Worm (Caenorhabditis elegans): Measurements from ENCODE around the gene F22B7.3.
A peak's percentile ranks its signal among the peaks of the same experiment; 100 is the strongest.

F22B7.3 gene

ce11 chrIII:8664897-8665388 is 16.3 kb downstream of the F22B7.3 start, which contains the start of gene F22B7.1:
Gene F22B7.1 (plus strand): TSS chrIII:8665338.
- TF ChIP-seq ceh-82 (tag; optimal IDR thresholded peaks at IDR 0.05) (no peak), irx-1 (tag; optimal IDR thresholded peaks at IDR 0.05) (peak; percentile 13), ets-5 (GFP tag; IDR thresholded peaks at IDR 0.05) (no peak), fkh-4 (tag; optimal IDR thresholded peaks at IDR 0.05; ENCODE audit: borderline replicate concordance) (no peak), xbp-1 (tag; optimal IDR thresholded peaks at IDR 0.05) (no peak), dsc-1 (tag; optimal IDR thresholded peaks at IDR 0.05) (peak; percentile 14), C16A3.4 (tag; optimal IDR thresholded peaks at IDR 0.05) (no peak), hlh-4 (tag; optimal IDR thresholded peaks at IDR 0.05) (peak; percentile 8), mef-2 (tag; optimal IDR thresholded peaks at IDR 0.05) (no peak), nhr-71 (tag; optimal IDR thresholded peaks at IDR 0.05) (peak; percentile 54), skn-1 (tag; optimal IDR thresholded peaks at IDR 0.05) (no peak), nhr-90 (tag; optimal IDR thresholded peaks at IDR 0.05; ENCODE audit: poor library complexity) (no peak), jun-1 (tag; optimal IDR thresholded peaks at IDR 0.05) (no peak), mep-1 (tag; optimal IDR thresholded peaks at IDR 0.05) (no peak), unc-130 (tag; optimal IDR thresholded peaks at IDR 0.05) (no peak), C04F5.9 (tag; optimal IDR thresholded peaks at IDR 0.05) (no peak), lin-14 (GFP tag; optimal IDR thresholded peaks at IDR 0.05) (peak; percentile 46), lir-3 (tag; optimal IDR thresholded peaks at IDR 0.05; ENCODE audit: poor library complexity) (peak; percentile 18), fos-1 (tag; optimal IDR thresholded peaks at IDR 0.05) (no peak), elt-3 (tag; optimal IDR thresholded peaks at IDR 0.05) (no peak), egl-27 (tag; optimal IDR thresholded peaks at IDR 0.05) (no peak), fkh-8 (tag; optimal IDR thresholded peaks at IDR 0.05) (peak; percentile 70), nhr-47 (tag; optimal IDR thresholded peaks at IDR 0.05) (peak; percentile 27), elt-2 (tag; optimal IDR thresholded peaks at IDR 0.05) (no peak), lin-13 (GFP tag; optimal IDR thresholded peaks at IDR 0.05) (no peak), snpc-4 (tag; optimal IDR thresholded peaks at IDR 0.05) (no peak), sox-4 (tag; optimal IDR thresholded peaks at IDR 0.05) (peak; percentile 55)

ce11 chrIII:8667382-8667781 is 18.7 kb downstream of the F22B7.3 start, which contains the start of gene dpy-19:
Gene dpy-19 (minus strand): TSS chrIII:8667482.
- no peak for TF ChIP-seq zag-1 (tag; optimal IDR thresholded peaks at IDR 0.05)
- TF ChIP-seq mdl-1 (tag; optimal IDR thresholded peaks at IDR 0.05): no peak
- TF ChIP-seq irx-1 (tag; optimal IDR thresholded peaks at IDR 0.05): no peak

ce11 chrIII:8668717-8669116 is 20.0 kb downstream of the F22B7.3 start:
- no peak for TF ChIP-seq nhr-237 (tag; optimal IDR thresholded peaks at IDR 0.05)
- peak; percentile 23 for TF ChIP-seq blmp-1 (tag; optimal IDR thresholded peaks at IDR 0.05)
- no peak for TF ChIP-seq C04F5.9 (tag; optimal IDR thresholded peaks at IDR 0.05)
- TF ChIP-seq irx-1 (tag; optimal IDR thresholded peaks at IDR 0.05): no peak
- no peak for TF ChIP-seq nhr-11 (tag; optimal IDR thresholded peaks at IDR 0.05)
- TF ChIP-seq nhr-90 (tag; optimal IDR thresholded peaks at IDR 0.05; ENCODE audit: poor library complexity): no peak
- TF ChIP-seq ces-1 (GFP tag; optimal IDR thresholded peaks at IDR 0.05): no peak
- peak; percentile 34 for TF ChIP-seq snu-23 (GFP tag; optimal IDR thresholded peaks at IDR 0.05)
- no peak for TF ChIP-seq pag-3 (tag; optimal IDR thresholded peaks at IDR 0.05; ENCODE audit: borderline replicate concordance, insufficient read depth)
- TF ChIP-seq efl-1 (optimal IDR thresholded peaks at IDR 0.05): peak; percentile 0 to 9
- no peak for TF ChIP-seq efl-1 (GFP tag; optimal IDR thresholded peaks at IDR 0.05 in 1 of 2)
- no peak for TF ChIP-seq unc-62 (GFP tag; optimal IDR thresholded peaks at IDR 0.05)
- no peak for TF ChIP-seq pax-3 (tag; optimal IDR thresholded peaks at IDR 0.05)
- no peak for TF ChIP-seq ets-5 (GFP tag; IDR thresholded peaks at IDR 0.05)
- TF ChIP-seq mep-1 (tag; optimal IDR thresholded peaks at IDR 0.05): peak; percentile 16
- no peak for TF ChIP-seq skn-1 (tag; optimal IDR thresholded peaks at IDR 0.05)
- no peak for TF ChIP-seq aha-1 (tag; optimal IDR thresholded peaks at IDR 0.05)

Data from whole organism, L1 larva.